Worm (Caenorhabditis elegans) whole organism, L4 larva: ENCODE data around the gene C08D8.7.

Experiments
- R02D3.7 ChIP-seq: fragments of 150-350 bp; sonication (generic microtip); optimal IDR thresholded peaks from 3 replicates; lab custom pipeline; 2014; ENCODE audit warnings: missing biosample characterization, missing genetic modification characterization
- T26A8.4 ChIP-seq: fragments of 200-800 bp; sonication (Bioruptor generic); IDR thresholded peaks from 2 replicates; pipeline ENCODE4 v1.3.6; 2022; ENCODE audit warnings: missing genetic modification characterization, missing compliant biosample characterization
- Y5F2A.4 ChIP-seq: fragments of 200-800 bp; sonication (Bioruptor generic); optimal IDR thresholded peaks from 2 replicates; lab custom pipeline; 2018; ENCODE audit warnings: mild to moderate bottlenecking, missing genetic modification characterization, missing compliant biosample characterization
- hif-1 ChIP-seq, 2 experiments: sonication (generic microtip); optimal IDR thresholded peaks; 2 replicates each; lab custom pipeline; 2016 to 2017; ENCODE audit warnings: missing compliant biosample characterization in 2 of 2, missing genetic modification characterization in 2 of 2, missing genetic modification reagents in 2 of 2, missing genotype in 2 of 2, mild to moderate bottlenecking in 1 of 2
- hlh-30 ChIP-seq: sonication (generic microtip); optimal IDR thresholded peaks from 2 replicates; lab custom pipeline; 2017; ENCODE audit warnings: antibody characterized with exemption, mild to moderate bottlenecking, missing genetic modification characterization, missing compliant biosample characterization; ENCODE audit not compliant: insufficient read depth
- mdl-1 ChIP-seq, 2 experiments: fragments of 150-350 bp in 1 of 2; sonication (generic microtip) in 1 of 2; optimal IDR thresholded peaks; 2 replicates each; lab custom pipeline; 2014 to 2017; ENCODE audit warnings: missing biosample characterization in 2 of 2, missing genetic modification characterization in 2 of 2
- mxl-3 ChIP-seq: fragments of 200-800 bp; sonication (Bioruptor generic); optimal IDR thresholded peaks from 2 replicates; lab custom pipeline; 2018; ENCODE audit warnings: mild to moderate bottlenecking, missing genetic modification characterization, missing compliant biosample characterization
- nhr-11 ChIP-seq: fragments of 150-350 bp; optimal IDR thresholded peaks from 2 replicates; lab custom pipeline; 2014; ENCODE audit warnings: missing biosample characterization, missing genetic modification characterization
- nhr-25 ChIP-seq: sonication (generic microtip); optimal IDR thresholded peaks from 2 replicates; lab custom pipeline; 2017; ENCODE audit warnings: missing genetic modification characterization, mild to moderate bottlenecking, missing compliant biosample characterization, antibody characterized with exemption, moderate library complexity, borderline replicate concordance; ENCODE audit not compliant: insufficient read depth
- nhr-6 ChIP-seq: fragments of 150-350 bp; optimal IDR thresholded peaks from 2 replicates; lab custom pipeline; 2014; ENCODE audit warnings: missing biosample characterization, missing genetic modification characterization
- zfp-2 ChIP-seq: sonication (generic microtip); optimal IDR thresholded peaks from 2 replicates; lab custom pipeline; 2016; ENCODE audit warnings: mild to moderate bottlenecking, missing genetic modification characterization, missing compliant biosample characterization
- zfp-3 ChIP-seq: fragments of 200-800 bp; sonication (Bioruptor generic); conservative IDR thresholded peaks from 2 replicates; pipeline ENCODE4 v1.3.6; 2022; ENCODE audit warnings: missing genetic modification reagents, missing genetic modification characterization, missing compliant biosample characterization

DNA sequence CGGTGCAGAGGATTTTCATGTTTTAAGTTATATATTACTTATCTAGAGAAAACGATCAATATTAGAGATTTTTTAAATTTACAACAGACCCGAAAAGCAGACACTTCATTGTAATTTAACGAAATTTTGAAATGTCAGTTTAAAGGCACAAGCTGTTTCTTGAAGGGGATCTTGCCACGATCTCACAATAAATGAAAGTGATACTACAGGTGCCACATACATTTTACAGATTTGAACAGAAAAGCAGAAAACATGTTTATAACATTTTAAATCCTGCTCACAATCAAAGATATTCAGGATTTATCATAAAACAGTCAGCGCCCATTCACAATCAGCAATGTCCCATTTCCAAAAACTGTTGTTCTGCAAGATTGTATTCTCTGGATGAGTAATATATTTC lies 8.9 kb downstream of the C08D8.7 start:
- TF ChIP-seq Y5F2A.4 (no peak), zfp-3 (GFP tag; lab: Robert Waterston, UW) (no peak), hif-1 (tag; optimal IDR thresholded peaks at IDR 0.05; lab: Kevin White, UChicago) (no peak), mxl-3 (GFP tag; lab: Kevin White, UChicago) (no peak), mdl-1 (tag; optimal IDR thresholded peaks at IDR 0.05; lab: Kevin White, UChicago) (no peak), nhr-11 (tag; lab: Kevin White, UChicago) (no peak), T26A8.4 (GFP tag; lab: Robert Waterston, UW) (no peak), nhr-25 (tag; lab: Kevin White, UChicago) (no peak), zfp-2 (tag; lab: Kevin White, UChicago) (no peak), R02D3.7 (tag; lab: Kevin White, UChicago) (no peak), nhr-6 (tag; lab: Kevin White, UChicago) (no peak), hlh-30 (tag; lab: Kevin White, UChicago) (no peak)
